Worm (Caenorhabditis elegans) whole organism, L1 larva: ENCODE data around the gene pcn-1.

Source experiments
- C04F5.9 ChIP-seq: sonication (generic microtip); optimal IDR thresholded peaks from 2 replicates; lab custom pipeline; 2016; ENCODE audit warnings: missing genetic modification characterization, missing compliant biosample characterization
- F16B12.6 ChIP-seq: fragments of 150-350 bp; optimal IDR thresholded peaks from 2 replicates; lab custom pipeline; 2014; ENCODE audit warnings: missing biosample characterization, missing genetic modification characterization
- Y116A8C.19 ChIP-seq: sonication (generic microtip); optimal IDR thresholded peaks from 2 replicates; lab custom pipeline; 2016; ENCODE audit warnings: missing compliant biosample characterization, missing genetic modification characterization, borderline replicate concordance
- aha-1 ChIP-seq: fragments of 150-350 bp; optimal IDR thresholded peaks from 2 replicates; lab custom pipeline; 2014; ENCODE audit warnings: missing biosample characterization, missing genetic modification characterization
- alr-1 ChIP-seq: fragments of 200-800 bp; sonication (Bioruptor generic); optimal IDR thresholded peaks from 2 replicates; lab custom pipeline; 2018; ENCODE audit warnings: borderline replicate concordance, mild to moderate bottlenecking, missing genetic modification characterization, missing compliant biosample characterization
- ceh-63 ChIP-seq: fragments of 200-800 bp; sonication (Bioruptor generic); optimal IDR thresholded peaks from 2 replicates; lab custom pipeline; 2018; ENCODE audit warnings: mild to moderate bottlenecking, missing genetic modification characterization, missing compliant biosample characterization
- ceh-88 ChIP-seq: fragments of 200-800 bp; sonication (Bioruptor generic); IDR thresholded peaks from 2 replicates; pipeline ENCODE4 v1.3.6; 2022; ENCODE audit warnings: missing genetic modification characterization, missing compliant biosample characterization
- ceh-90 ChIP-seq: sonication (generic microtip); optimal IDR thresholded peaks from 2 replicates; lab custom pipeline; 2016; ENCODE audit warnings: missing genetic modification characterization, missing compliant biosample characterization
- dpl-1 ChIP-seq, 3 experiments: fragments of 150-350 bp in 2 of 3; sonication (generic microtip) in 1 of 3; optimal IDR thresholded peaks; 2 replicates each; lab custom pipeline; 2014 to 2017; ENCODE audit warnings: missing biosample characterization in 3 of 3, missing genetic modification characterization in 3 of 3, missing genetic modification reagents in 3 of 3
- dsc-1 ChIP-seq: sonication (generic microtip); optimal IDR thresholded peaks from 2 replicates; lab custom pipeline; 2016; ENCODE audit warnings: mild to moderate bottlenecking, missing genetic modification characterization, missing compliant biosample characterization
- efl-1 ChIP-seq, 4 experiments: fragments of 150-350 bp; optimal IDR thresholded peaks in 3 of 4; peaks in 1 of 4; 1 replicate in 1 of 4; 2 replicates in 3 of 4; lab custom pipeline; 2014; ENCODE audit warnings: missing biosample characterization in 2 of 4, missing genetic modification characterization in 2 of 4, missing genetic modification reagents in 2 of 4
- efl-3 ChIP-seq: fragments of 200-800 bp; sonication (Bioruptor generic); optimal IDR thresholded peaks from 2 replicates; lab custom pipeline; 2018; ENCODE audit warnings: mild to moderate bottlenecking, missing genetic modification characterization, missing compliant biosample characterization
- ets-5 ChIP-seq: fragments of 200-800 bp; sonication (Bioruptor generic); IDR thresholded peaks from 2 replicates; pipeline ENCODE4 v1.3.6; 2022; ENCODE audit warnings: missing genetic modification characterization, missing compliant biosample characterization
- fkh-10 ChIP-seq: sonication (generic microtip); optimal IDR thresholded peaks from 2 replicates; lab custom pipeline; 2017; ENCODE audit warnings: missing biosample characterization, missing genetic modification reagents, missing genetic modification characterization
- fos-1 ChIP-seq: fragments of 150-350 bp; optimal IDR thresholded peaks from 2 replicates; lab custom pipeline; 2014; ENCODE audit warnings: missing biosample characterization, missing genetic modification characterization
- grh-1 ChIP-seq: fragments of 200-800 bp; sonication (Bioruptor generic); IDR thresholded peaks from 2 replicates; pipeline ENCODE4 v1.3.6; 2022; ENCODE audit warnings: missing genetic modification reagents, missing genetic modification characterization, missing compliant biosample characterization
- hlh-17 ChIP-seq: fragments of 200-800 bp; sonication (Bioruptor generic); optimal IDR thresholded peaks from 2 replicates; lab custom pipeline; 2018; ENCODE audit warnings: missing genetic modification characterization, mild to moderate bottlenecking, missing compliant biosample characterization, moderate library complexity, borderline replicate concordance
- hpl-2 ChIP-seq: fragments of 150-350 bp; optimal IDR thresholded peaks from 2 replicates; lab custom pipeline; 2014; ENCODE audit warnings: missing biosample characterization, missing genetic modification reagents, missing genetic modification characterization
- irx-1 ChIP-seq: sonication (generic microtip); optimal IDR thresholded peaks from 2 replicates; lab custom pipeline; 2016; ENCODE audit warnings: missing genetic modification characterization, missing compliant biosample characterization
- jun-1 ChIP-seq: fragments of 150-350 bp; optimal IDR thresholded peaks from 2 replicates; lab custom pipeline; 2014; ENCODE audit warnings: missing biosample characterization, missing genetic modification reagents, missing genetic modification characterization
- lin-13 ChIP-seq: fragments of 150-350 bp; optimal IDR thresholded peaks from 2 replicates; lab custom pipeline; 2014; ENCODE audit warnings: missing biosample characterization, missing genetic modification reagents, missing genetic modification characterization
- lin-14 ChIP-seq: fragments of 200-800 bp; sonication (Bioruptor generic); optimal IDR thresholded peaks from 2 replicates; lab custom pipeline; 2018; ENCODE audit warnings: mild to moderate bottlenecking, missing genetic modification characterization, moderate library complexity, missing compliant biosample characterization
- lin-15B ChIP-seq: fragments of 150-350 bp; sonication (generic microtip); optimal IDR thresholded peaks from 3 replicates; lab custom pipeline; 2014; ENCODE audit warnings: missing biosample characterization, missing genetic modification characterization
- lin-35 ChIP-seq, 2 experiments: fragments of 150-350 bp; optimal IDR thresholded peaks; 2 replicates each; lab custom pipeline; 2014; ENCODE audit warnings: missing biosample characterization in 2 of 2, missing genetic modification characterization in 2 of 2, missing genetic modification reagents in 2 of 2
- lin-39 ChIP-seq: fragments of 150-350 bp; optimal IDR thresholded peaks from 2 replicates; lab custom pipeline; 2014; ENCODE audit warnings: missing biosample characterization, missing genetic modification reagents, missing genetic modification characterization
- mab-9 ChIP-seq: fragments of 200-800 bp; sonication (Bioruptor generic); IDR thresholded peaks from 2 replicates; pipeline ENCODE4 v1.3.6; 2022; ENCODE audit warnings: missing genetic modification reagents, missing genetic modification characterization, missing compliant biosample characterization
- mef-2 ChIP-seq: fragments of 150-350 bp; optimal IDR thresholded peaks from 2 replicates; lab custom pipeline; 2014; ENCODE audit warnings: missing biosample characterization, missing genetic modification characterization
- mep-1 ChIP-seq: fragments of 150-350 bp; optimal IDR thresholded peaks from 2 replicates; lab custom pipeline; 2014; ENCODE audit warnings: missing biosample characterization, missing genetic modification characterization
- nhr-12 ChIP-seq: sonication (generic microtip); optimal IDR thresholded peaks from 2 replicates; lab custom pipeline; 2017; ENCODE audit warnings: missing biosample characterization, missing genetic modification characterization
- nhr-237 ChIP-seq: fragments of 150-350 bp; optimal IDR thresholded peaks from 2 replicates; lab custom pipeline; 2014; ENCODE audit warnings: missing biosample characterization, missing genetic modification characterization
- nhr-47 ChIP-seq: sonication (generic microtip); optimal IDR thresholded peaks from 2 replicates; lab custom pipeline; 2016; ENCODE audit warnings: mild to moderate bottlenecking, missing genetic modification characterization, moderate library complexity, missing compliant biosample characterization
- nhr-71 ChIP-seq: sonication (generic microtip); optimal IDR thresholded peaks from 2 replicates; lab custom pipeline; 2016; ENCODE audit warnings: mild to moderate bottlenecking, missing genetic modification characterization, moderate library complexity, missing compliant biosample characterization
- nhr-76 ChIP-seq: sonication (generic microtip); optimal IDR thresholded peaks from 2 replicates; lab custom pipeline; 2017; ENCODE audit warnings: missing biosample characterization, missing genetic modification characterization
- nhr-77 ChIP-seq: fragments of 150-350 bp; optimal IDR thresholded peaks from 2 replicates; lab custom pipeline; 2014; ENCODE audit warnings: missing biosample characterization, missing genetic modification characterization
- nhr-84 ChIP-seq: sonication (generic microtip); optimal IDR thresholded peaks from 2 replicates; lab custom pipeline; 2017; ENCODE audit warnings: missing biosample characterization, missing genetic modification characterization
- nhr-85 ChIP-seq: sonication (generic microtip); peaks from one replicate; lab custom pipeline; 2016; ENCODE audit warnings: missing genetic modification characterization, inconsistent platforms, missing compliant biosample characterization
- nhr-90 ChIP-seq: sonication (generic microtip); optimal IDR thresholded peaks from 2 replicates; lab custom pipeline; 2016; ENCODE audit warnings: mild to moderate bottlenecking, missing genetic modification characterization, missing compliant biosample characterization; ENCODE audit not compliant: poor library complexity
- pag-3 ChIP-seq: sonication (generic microtip); optimal IDR thresholded peaks from 2 replicates; lab custom pipeline; 2017; ENCODE audit warnings: missing genetic modification characterization, mild to moderate bottlenecking, missing compliant biosample characterization, antibody characterized with exemption, borderline replicate concordance; ENCODE audit not compliant: insufficient read depth
- pax-3 ChIP-seq: fragments of 200-800 bp; sonication (Bioruptor generic); optimal IDR thresholded peaks from 2 replicates; lab custom pipeline; 2018; ENCODE audit warnings: mild to moderate bottlenecking, missing genetic modification characterization, moderate library complexity, missing compliant biosample characterization
- pqm-1 ChIP-seq: sonication (generic microtip); optimal IDR thresholded peaks from 3 replicates; lab custom pipeline; 2017; ENCODE audit warnings: missing biosample characterization, missing genetic modification characterization
- skn-1 ChIP-seq: fragments of 150-350 bp; optimal IDR thresholded peaks from 2 replicates; lab custom pipeline; 2014; ENCODE audit warnings: missing biosample characterization, missing genetic modification characterization
- snpc-4 ChIP-seq: fragments of 150-350 bp; optimal IDR thresholded peaks from 2 replicates; lab custom pipeline; 2014; ENCODE audit warnings: missing biosample characterization, missing genetic modification characterization
- sptf-1 ChIP-seq: fragments of 150-350 bp; optimal IDR thresholded peaks from 2 replicates; lab custom pipeline; 2014; ENCODE audit warnings: missing biosample characterization, missing genetic modification characterization
- sup-37 ChIP-seq: fragments of 200-800 bp; sonication (Bioruptor generic); optimal IDR thresholded peaks from 2 replicates; lab custom pipeline; 2018; ENCODE audit warnings: mild to moderate bottlenecking, missing genetic modification characterization, missing compliant biosample characterization
- swsn-7 ChIP-seq: sonication (generic microtip); optimal IDR thresholded peaks from 2 replicates; lab custom pipeline; 2016; ENCODE audit warnings: missing genetic modification characterization, missing compliant biosample characterization
- tbx-2 ChIP-seq: sonication (generic microtip); optimal IDR thresholded peaks from 2 replicates; lab custom pipeline; 2016; ENCODE audit warnings: missing genetic modification characterization, missing compliant biosample characterization
- tlp-1 ChIP-seq: fragments of 150-350 bp; optimal IDR thresholded peaks from 2 replicates; lab custom pipeline; 2014; ENCODE audit warnings: missing biosample characterization, missing genetic modification characterization
- unc-86 ChIP-seq: sonication (generic microtip); optimal IDR thresholded peaks from 2 replicates; lab custom pipeline; 2016; ENCODE audit warnings: missing genetic modification characterization, missing compliant biosample characterization
- vab-15 ChIP-seq: sonication (generic microtip); optimal IDR thresholded peaks from 2 replicates; lab custom pipeline; 2017; ENCODE audit warnings: missing genotype, mild to moderate bottlenecking, missing genetic modification characterization, missing compliant biosample characterization
- zip-4 ChIP-seq: fragments of 200-800 bp; sonication (Bioruptor generic); optimal IDR thresholded peaks from 2 replicates; lab custom pipeline; 2018; ENCODE audit warnings: mild to moderate bottlenecking, missing genetic modification characterization, moderate library complexity, missing compliant biosample characterization

pcn-1 gene

DNA sequence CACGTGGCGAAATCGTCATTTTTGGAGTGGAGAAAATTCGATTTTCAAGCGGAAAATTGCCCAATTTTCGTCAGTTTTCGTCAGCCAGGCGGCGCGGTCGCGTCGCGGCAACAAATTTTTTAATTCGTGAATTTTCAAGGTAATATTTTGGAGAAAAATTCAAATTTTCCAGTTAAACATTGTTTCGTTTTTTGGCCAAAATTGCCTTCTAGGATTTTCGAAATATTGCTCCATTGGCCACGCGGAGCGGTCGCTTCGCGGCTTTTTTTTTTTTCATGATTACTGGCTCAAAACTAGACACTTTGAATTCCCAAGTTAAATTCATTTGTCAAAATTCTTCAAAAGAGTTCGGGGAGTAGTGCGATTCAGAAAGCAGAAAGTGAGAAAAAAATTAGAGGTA, 1.6 kb downstream of the pcn-1 start:
- TF ChIP-seq efl-1 (optimal IDR thresholded peaks at IDR 0.05; lab: Kevin White, UChicago) (no peak), efl-1 (GFP tag; optimal IDR thresholded peaks at IDR 0.05 in 1 of 2; lab: Kevin White, UChicago) (peak in 1 of 2 experiments; percentile 13), nhr-85 (tag; lab: Kevin White, UChicago) (peak; percentile 3), hlh-17 (no peak)
- TF ChIP-seq, all 84 proteins: peak for 2

ce11 chrIV:4042274-4042673, 7.0 kb downstream of the pcn-1 start, which contains the start of gene cdc-73:
TSS of gene cdc-73 (plus strand) at chrIV:4042575.
- no peak for TF ChIP-seq tlp-1 (tag; lab: Kevin White, UChicago)
- TF ChIP-seq pax-3 (tag; lab: Kevin White, UChicago): no peak
- TF ChIP-seq lin-39: no peak
- TF ChIP-seq ets-5: no peak
- no peak for TF ChIP-seq lin-14 (GFP tag; lab: Kevin White, UChicago)
- no peak for TF ChIP-seq ceh-63 (GFP tag; lab: Kevin White, UChicago)
- TF ChIP-seq irx-1 (tag; lab: Kevin White, UChicago): peak; percentile 83
- peak; percentile 22 for TF ChIP-seq C04F5.9
- TF ChIP-seq hpl-2 (GFP tag; lab: Kevin White, UChicago): no peak
- no peak for TF ChIP-seq nhr-12 (tag; lab: Kevin White, UChicago)
- TF ChIP-seq mab-9 (GFP tag; lab: Robert Waterston, UW): 0 out of 2 replicates have a peak, but pooled peaks have one; percentile 21
- TF ChIP-seq lin-15B (tag; lab: Kevin White, UChicago): peak; percentile 25
- no peak for TF ChIP-seq vab-15 (tag; lab: Kevin White, UChicago)
- TF ChIP-seq unc-86 (tag; lab: Kevin White, UChicago): peak; percentile 29
- peak; percentile 94 for TF ChIP-seq lin-35 (GFP tag; optimal IDR thresholded peaks at IDR 0.05; lab: Kevin White, UChicago)
- no peak for TF ChIP-seq skn-1
- no peak for TF ChIP-seq ceh-88 (GFP tag; lab: Robert Waterston, UW)
- TF ChIP-seq aha-1 (tag; lab: Kevin White, UChicago): no peak
- TF ChIP-seq F16B12.6 (tag; lab: Kevin White, UChicago): peak; percentile 29
- TF ChIP-seq ceh-90 (tag; lab: Kevin White, UChicago): peak; percentile 87
- TF ChIP-seq tbx-2: peak; percentile 72
- no peak for TF ChIP-seq sptf-1 (tag; lab: Kevin White, UChicago)
- TF ChIP-seq pag-3 (tag; lab: Kevin White, UChicago): no peak
- no peak for TF ChIP-seq Y116A8C.19 (tag; lab: Kevin White, UChicago)
- TF ChIP-seq nhr-47: peak; percentile 73
- no peak for TF ChIP-seq nhr-76
- no peak for TF ChIP-seq nhr-77 (tag; lab: Kevin White, UChicago)
- TF ChIP-seq zip-4: no peak
- no peak for TF ChIP-seq fkh-10 (GFP tag; lab: Kevin White, UChicago)
- TF ChIP-seq snpc-4 (tag; lab: Kevin White, UChicago): no peak
- TF ChIP-seq jun-1 (tag; lab: Kevin White, UChicago): no peak
- peak; percentile 52 for TF ChIP-seq swsn-7 (tag; lab: Kevin White, UChicago)
- TF ChIP-seq pqm-1 (tag; lab: Kevin White, UChicago): no peak
- no peak for TF ChIP-seq nhr-84 (tag; lab: Kevin White, UChicago)
- peak; percentile 89 to 93 (median 91) for TF ChIP-seq dpl-1 (GFP tag; optimal IDR thresholded peaks at IDR 0.05; lab: Kevin White, UChicago)
- peak; percentile 93 to 94 for TF ChIP-seq efl-1 (optimal IDR thresholded peaks at IDR 0.05; lab: Kevin White, UChicago)
- peak; percentile 92 to 99 for TF ChIP-seq efl-1 (GFP tag; optimal IDR thresholded peaks at IDR 0.05 in 1 of 2; lab: Kevin White, UChicago)
- no peak for TF ChIP-seq nhr-237 (tag; lab: Kevin White, UChicago)
- peak; percentile 64 for TF ChIP-seq mep-1
- TF ChIP-seq lin-13 (GFP tag; lab: Kevin White, UChicago): peak; percentile 1
- no peak for TF ChIP-seq efl-3 (GFP tag; lab: Kevin White, UChicago)
- TF ChIP-seq dsc-1 (tag; lab: Kevin White, UChicago): peak; percentile 63
- no peak for TF ChIP-seq hlh-17
- TF ChIP-seq nhr-71 (tag; lab: Kevin White, UChicago): peak; percentile 74
- TF ChIP-seq mef-2 (tag; lab: Kevin White, UChicago): no peak
- TF ChIP-seq grh-1: no peak
- peak; percentile 70 for TF ChIP-seq nhr-90
- TF ChIP-seq alr-1: no peak
- no peak for TF ChIP-seq sup-37
- TF ChIP-seq fos-1: peak; percentile 12
